Worm (Caenorhabditis elegans) whole organism, early embryonic: ENCODE data around the gene grp-1.

Experiments used
- B0310.2 ChIP-seq: sonication (generic microtip); optimal IDR thresholded peaks from 2 replicates; lab custom pipeline; 2016; ENCODE audit warnings: mild to moderate bottlenecking, missing genetic modification characterization, missing compliant biosample characterization
- ama-1 ChIP-seq: fragments of 150-350 bp; optimal IDR thresholded peaks from 2 replicates; lab custom pipeline; 2014
- ceh-13 ChIP-seq: fragments of 200-800 bp; sonication (Bioruptor generic); optimal IDR thresholded peaks from 2 replicates; lab custom pipeline; 2018; ENCODE audit warnings: mild to moderate bottlenecking, missing genetic modification characterization, missing compliant biosample characterization
- ceh-36 ChIP-seq: sonication (generic microtip); optimal IDR thresholded peaks from 2 replicates; lab custom pipeline; 2016; ENCODE audit warnings: missing genetic modification characterization, inconsistent platforms, missing compliant biosample characterization
- ets-7 ChIP-seq: sonication (generic microtip); optimal IDR thresholded peaks from 2 replicates; lab custom pipeline; 2016; ENCODE audit warnings: missing genotype, missing genetic modification characterization, missing compliant biosample characterization
- flt-1 ChIP-seq: fragments of 200-800 bp; sonication (Bioruptor generic); IDR thresholded peaks from 2 replicates; pipeline ENCODE4 v1.3.6; 2022; ENCODE audit warnings: missing genetic modification characterization, missing compliant biosample characterization
- hmbx-1 ChIP-seq: sonication (generic microtip); optimal IDR thresholded peaks from 2 replicates; lab custom pipeline; 2016; ENCODE audit warnings: mild to moderate bottlenecking, missing genetic modification characterization, missing compliant biosample characterization
- hmg-4 ChIP-seq: fragments of 200-800 bp; sonication (Bioruptor generic); optimal IDR thresholded peaks from 2 replicates; lab custom pipeline; 2018; ENCODE audit warnings: mild to moderate bottlenecking, missing genetic modification characterization, missing compliant biosample characterization
- hnd-1 ChIP-seq: sonication (generic microtip); optimal IDR thresholded peaks from 2 replicates; lab custom pipeline; 2016; ENCODE audit warnings: missing genetic modification characterization, missing compliant biosample characterization
- scrt-1 ChIP-seq: fragments of 200-800 bp; sonication (Bioruptor generic); IDR thresholded peaks from 2 replicates; pipeline ENCODE4 v1.3.6; 2022; ENCODE audit warnings: missing genetic modification characterization, missing compliant biosample characterization
- sea-1 ChIP-seq: fragments of 200-800 bp; sonication (Bioruptor generic); conservative IDR thresholded peaks from 2 replicates; pipeline ENCODE4 v1.3.6; 2022; ENCODE audit warnings: missing genetic modification characterization, missing compliant biosample characterization
- tra-4 ChIP-seq: sonication (generic microtip); optimal IDR thresholded peaks from 2 replicates; lab custom pipeline; 2017; ENCODE audit warnings: missing genetic modification characterization, missing compliant biosample characterization

DNA sequence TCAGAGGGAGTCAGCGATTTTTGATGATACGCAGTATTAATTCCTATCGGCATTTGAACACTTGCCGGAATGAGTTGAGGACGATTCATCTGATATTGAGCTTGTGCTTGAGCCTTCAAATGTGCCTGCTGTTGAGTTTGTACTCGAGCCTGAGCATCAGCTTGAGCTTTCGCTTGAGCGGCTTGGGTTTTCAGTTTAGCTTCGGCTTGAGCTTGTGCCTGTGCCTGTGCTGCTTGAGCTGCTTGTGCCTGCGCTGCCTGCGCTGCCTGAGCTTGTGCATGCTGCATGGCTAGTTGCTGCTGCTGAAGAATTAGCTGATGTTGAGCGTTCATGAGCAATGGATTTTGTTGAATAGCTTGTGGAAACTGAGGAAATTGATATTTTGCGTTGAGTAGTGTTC lies 30.4 kb downstream of the grp-1 start:
- TF ChIP-seq scrt-1 (GFP tag; lab: Robert Waterston, UW) (no peak), ama-1 (no peak), ceh-36 (tag; lab: Kevin White, UChicago) (no peak), hmbx-1 (no peak), ets-7 (no peak), ceh-13 (GFP tag; lab: Kevin White, UChicago) (no peak), sea-1 (no peak), flt-1 (GFP tag; lab: Robert Waterston, UW) (no peak), tra-4 (no peak), hmg-4 (GFP tag; lab: Kevin White, UChicago) (no peak), B0310.2 (no peak), hnd-1 (tag; lab: Kevin White, UChicago) (no peak)
